Worm (Caenorhabditis elegans) whole organism, late embryonic: ENCODE data around the gene ceh-89.

Source experiments
- F13H6.1 ChIP-seq: sonication (generic microtip); optimal IDR thresholded peaks from 2 replicates; lab custom pipeline; 2016; ENCODE audit warnings: missing genetic modification characterization, missing compliant biosample characterization
- ahr-1 ChIP-seq: sonication (generic microtip); optimal IDR thresholded peaks from 2 replicates; lab custom pipeline; 2016; ENCODE audit warnings: missing genetic modification characterization, missing compliant biosample characterization
- ama-1 ChIP-seq: fragments of 150-350 bp; optimal IDR thresholded peaks from 2 replicates; lab custom pipeline; 2014
- dmd-4 ChIP-seq: sonication (generic microtip); optimal IDR thresholded peaks from 2 replicates; lab custom pipeline; 2016; ENCODE audit warnings: borderline replicate concordance, missing genetic modification characterization, missing compliant biosample characterization
- dve-1 ChIP-seq: sonication (generic microtip); optimal IDR thresholded peaks from 2 replicates; lab custom pipeline; 2017; ENCODE audit warnings: antibody characterized with exemption, mild to moderate bottlenecking, missing genetic modification characterization, missing compliant biosample characterization
- nhr-232 ChIP-seq: sonication (generic microtip); optimal IDR thresholded peaks from 2 replicates; lab custom pipeline; 2016; ENCODE audit warnings: missing genetic modification characterization, missing compliant biosample characterization
- pag-3 ChIP-seq: sonication (generic microtip); optimal IDR thresholded peaks from 2 replicates; lab custom pipeline; 2016; ENCODE audit warnings: missing compliant biosample characterization, missing genetic modification characterization, borderline replicate concordance
- syd-9 ChIP-seq: sonication (generic microtip); optimal IDR thresholded peaks from 2 replicates; lab custom pipeline; 2016; ENCODE audit warnings: mild to moderate bottlenecking, missing genetic modification characterization, moderate library complexity, missing compliant biosample characterization
- tbx-2 ChIP-seq: sonication (generic microtip); optimal IDR thresholded peaks from 2 replicates; lab custom pipeline; 2016; ENCODE audit warnings: missing genetic modification characterization, missing compliant biosample characterization

DNA sequence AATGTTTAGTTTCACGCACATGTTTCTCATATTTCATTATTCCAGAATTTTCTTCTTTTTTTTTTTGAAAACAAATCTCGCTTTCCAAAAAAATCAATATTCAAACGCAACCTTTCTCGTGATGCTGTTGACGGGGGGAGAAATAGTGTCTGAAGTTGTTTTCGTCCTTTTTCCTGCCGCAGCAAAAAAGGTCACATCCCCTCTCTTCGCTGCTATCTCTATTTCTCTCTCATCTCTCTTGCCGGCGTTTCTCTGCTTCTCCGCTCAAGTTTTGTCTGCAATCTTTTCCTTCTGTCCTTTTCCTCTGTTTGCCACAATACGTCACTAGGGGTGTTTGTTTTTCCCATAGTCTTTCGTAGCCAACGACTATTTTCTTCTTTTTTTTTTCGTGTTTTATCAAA lies 5.0 kb downstream of the ceh-89 start:
- TF ChIP-seq ama-1 (lab: Kevin White, UChicago), result no peak
- no peak for TF ChIP-seq nhr-232 (tag; lab: Kevin White, UChicago)
- no peak for TF ChIP-seq pag-3 (tag; lab: Kevin White, UChicago)
- no peak for TF ChIP-seq F13H6.1 (tag; lab: Kevin White, UChicago)
- TF ChIP-seq tbx-2 (tag; lab: Kevin White, UChicago), result peak; percentile 42
- no peak for TF ChIP-seq ahr-1 (tag; lab: Kevin White, UChicago)
- peak; percentile 14 for TF ChIP-seq dve-1 (tag; lab: Kevin White, UChicago)
- TF ChIP-seq dmd-4 (tag; lab: Kevin White, UChicago), result no peak
- no peak for TF ChIP-seq syd-9 (tag; lab: Kevin White, UChicago)
